Worm (Caenorhabditis elegans): ENCODE measurements around the gene nrde-2.

nrde-2 gene

ce11 chrII:10284991-10285390 is 37.6 kb upstream of the nrde-2 start:
- TF ChIP-seq unc-62 (GFP tag; optimal IDR thresholded peaks at IDR 0.05 in 1 of 2) (peak in 1 of 2 experiments; percentile 98), unc-62 (tag; optimal IDR thresholded peaks at IDR 0.05) (no peak), skn-1 (tag; optimal IDR thresholded peaks at IDR 0.05) (no peak)

- no peak for TF ChIP-seq daf-19 (GFP tag; conservative IDR thresholded peaks at IDR 0.05)
- peak; percentile 69 for TF ChIP-seq aha-1 (tag)
- TF ChIP-seq egl-27 (tag; optimal IDR thresholded peaks at IDR 0.05), result no peak
- TF ChIP-seq dmd-8 (GFP tag; IDR thresholded peaks at IDR 0.05), result no peak
These were observed 35.7 kb upstream of the nrde-2 start for ce11 chrII:10283145-10283544.

- peak in 1 of 2 experiments; percentile 2 for TF ChIP-seq mdl-1 (tag; optimal IDR thresholded peaks at IDR 0.05)
- TF ChIP-seq pqm-1 (tag; optimal IDR thresholded peaks at IDR 0.05), result peak; percentile 27
- no peak for TF ChIP-seq hlh-11 (tag; optimal IDR thresholded peaks at IDR 0.05)
- peak; percentile 17 for TF ChIP-seq dve-1 (tag; optimal IDR thresholded peaks at IDR 0.05; ENCODE audit: insufficient read depth)
These were observed 34.2 kb upstream of the nrde-2 start for ce11 chrII:10281674-10282073.

DNA sequence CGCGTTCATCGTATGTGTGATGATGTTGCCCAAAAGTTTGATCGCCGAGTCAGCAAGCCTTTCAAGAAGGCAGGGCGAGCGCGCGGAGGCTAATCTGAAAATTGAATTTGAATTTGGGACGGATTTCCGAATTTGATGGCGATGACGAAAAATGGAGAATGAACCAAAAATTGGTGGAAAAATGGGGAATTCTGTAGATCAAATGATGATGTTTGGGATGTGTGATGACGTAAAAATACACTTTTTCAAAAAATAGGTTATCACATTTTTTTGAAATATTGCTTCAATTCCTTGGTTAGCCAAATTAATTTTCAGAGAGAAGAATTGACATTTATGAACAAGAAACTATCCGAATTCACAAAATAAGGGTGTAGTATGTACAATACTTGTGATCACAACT is 32.1 kb upstream of the nrde-2 start, which contains the start of gene ZK971.1:
TSS of gene ZK971.1 (minus strand) at position 101 of the 400 bp plus-strand sequence.
- TF ChIP-seq T26A8.4 (GFP tag; IDR thresholded peaks at IDR 0.05) (no peak), F10B5.3 (tag; optimal IDR thresholded peaks at IDR 0.05) (no peak), fos-1 (tag; optimal IDR thresholded peaks at IDR 0.05) (no peak), jun-1 (tag; optimal IDR thresholded peaks at IDR 0.05) (no peak), snpc-1.2 (GFP tag; IDR thresholded peaks at IDR 0.05) (no peak), unc-62 (GFP tag; optimal IDR thresholded peaks at IDR 0.05 in 1 of 2) (no peak), unc-62 (tag; optimal IDR thresholded peaks at IDR 0.05) (no peak), F49E8.2 (tag; optimal IDR thresholded peaks at IDR 0.05; ENCODE audit: borderline replicate concordance) (no peak), ZK546.5 (tag; optimal IDR thresholded peaks at IDR 0.05) (no peak), attf-4 (tag; optimal IDR thresholded peaks at IDR 0.05) (no peak), madf-5 (GFP tag; IDR thresholded peaks at IDR 0.05) (no peak), lim-7 (GFP tag; IDR thresholded peaks at IDR 0.05) (no peak), mes-2 (tag; optimal IDR thresholded peaks at IDR 0.05; ENCODE audit: poor library complexity, severe bottlenecking) (no peak), set-16 (GFP tag; IDR thresholded peaks at IDR 0.05) (no peak)

DNA sequence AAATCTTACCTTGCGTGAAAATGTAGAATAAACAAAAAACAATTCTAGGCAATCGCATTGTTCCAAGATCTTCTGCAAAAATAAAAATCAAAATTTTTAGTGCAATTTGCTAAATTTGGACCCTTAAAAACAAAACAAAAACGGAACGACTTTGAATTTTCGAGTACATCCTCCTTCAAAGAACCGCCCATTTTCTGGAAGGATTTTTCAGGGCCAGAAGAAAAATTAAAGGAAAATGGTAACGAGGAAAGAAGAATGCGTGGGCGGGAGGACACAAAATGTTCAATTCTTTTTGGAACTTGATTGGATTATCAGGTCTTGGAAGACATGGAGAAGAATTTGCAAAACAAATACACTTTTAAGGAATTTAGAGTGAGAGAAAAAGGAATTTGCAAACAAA is 23.7 kb upstream of the nrde-2 start, which contains the start of gene F54B3.4:
TSS of gene F54B3.4 (minus strand) at position 101 of the 400 bp plus-strand sequence.
- TF ChIP-seq ctbp-1 (GFP tag; IDR thresholded peaks at IDR 0.05) (no peak), arid-1 (GFP tag; conservative IDR thresholded peaks at IDR 0.05) (no peak), lin-15B (tag; optimal IDR thresholded peaks at IDR 0.05) (no peak)

ce11 chrII:10270052-10270451 is 22.6 kb upstream of the nrde-2 start, which contains the start of gene F54B3.2:
F54B3.2 (minus strand) TSS chrII:10270152.
- TF ChIP-seq egl-27 (tag; optimal IDR thresholded peaks at IDR 0.05), result no peak
- TF ChIP-seq madf-5 (GFP tag; IDR thresholded peaks at IDR 0.05), result no peak
- TF ChIP-seq nhr-77 (tag; optimal IDR thresholded peaks at IDR 0.05), result no peak
- TF ChIP-seq lin-38 (GFP tag; IDR thresholded peaks at IDR 0.05), result no peak
- TF ChIP-seq ceh-82 (tag; optimal IDR thresholded peaks at IDR 0.05), result no peak
- TF ChIP-seq snpc-1.2 (GFP tag; IDR thresholded peaks at IDR 0.05), result no peak
- TF ChIP-seq zag-1 (tag; optimal IDR thresholded peaks at IDR 0.05), result no peak
- no peak for TF ChIP-seq ces-1 (GFP tag; optimal IDR thresholded peaks at IDR 0.05)
- no peak for TF ChIP-seq nhr-237 (tag; optimal IDR thresholded peaks at IDR 0.05)
- TF ChIP-seq ceh-32 (tag; optimal IDR thresholded peaks at IDR 0.05; ENCODE audit: poor library complexity), result no peak
- TF ChIP-seq saeg-2 (GFP tag; IDR thresholded peaks at IDR 0.05), result no peak
- TF ChIP-seq nhr-42 (GFP tag; IDR thresholded peaks at IDR 0.05), result no peak
- no peak for TF ChIP-seq arid-1 (GFP tag; conservative IDR thresholded peaks at IDR 0.05)
- no peak for TF ChIP-seq pqm-1 (tag; optimal IDR thresholded peaks at IDR 0.05)
- no peak for TF ChIP-seq pha-4 (GFP tag; IDR thresholded peaks at IDR 0.05)
- no peak for TF ChIP-seq pha-4 (tag; optimal IDR thresholded peaks at IDR 0.05)
- no peak for TF ChIP-seq nhr-28 (tag; optimal IDR thresholded peaks at IDR 0.05)
- no peak for TF ChIP-seq unc-130 (GFP tag; optimal IDR thresholded peaks at IDR 0.05)
- no peak for TF ChIP-seq nhr-41 (GFP tag; IDR thresholded peaks at IDR 0.05)

Measured in whole organism, L4 larva.